Worm (Caenorhabditis elegans): ENCODE data around the gene glo-1.

DNA sequence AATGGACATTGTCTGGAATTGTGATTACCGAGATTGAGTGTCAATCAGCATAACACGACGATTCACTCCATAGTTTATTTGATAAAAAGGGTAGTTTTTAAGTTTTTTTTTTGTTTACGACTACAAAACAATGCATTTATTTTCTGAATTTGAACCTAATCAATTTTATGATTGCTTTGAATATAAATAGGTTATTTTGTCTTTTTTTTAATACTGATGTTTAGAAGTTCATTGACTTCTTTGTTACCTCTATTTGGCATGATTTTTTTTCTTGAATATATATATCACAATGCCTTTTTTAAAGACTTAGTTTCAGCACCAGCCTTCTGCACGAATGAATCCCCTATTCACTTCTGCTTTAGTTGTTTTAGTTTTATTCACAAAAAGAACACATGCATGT lies 12.5 kb downstream of the glo-1 start, which contains the start of gene R07B1.13:
- no peak for TF ChIP-seq R02D3.7 (tag; optimal IDR thresholded peaks at IDR 0.05)
- TF ChIP-seq aly-2 (tag; optimal IDR thresholded peaks at IDR 0.05) = no peak
- no peak for TF ChIP-seq ceh-16 (tag; optimal IDR thresholded peaks at IDR 0.05)
- no peak for TF ChIP-seq ama-1 (optimal IDR thresholded peaks at IDR 0.05)
- no peak for TF ChIP-seq unc-39 (tag; optimal IDR thresholded peaks at IDR 0.05)
- no peak for TF ChIP-seq ceh-82 (tag; optimal IDR thresholded peaks at IDR 0.05)
- TF ChIP-seq nhr-76 (tag; optimal IDR thresholded peaks at IDR 0.05) = no peak
- TF ChIP-seq snpc-4 (tag; optimal IDR thresholded peaks at IDR 0.05) = no peak
- TF ChIP-seq lsy-12 (tag; optimal IDR thresholded peaks at IDR 0.05) = no peak
- no peak for TF ChIP-seq ztf-11 (tag; optimal IDR thresholded peaks at IDR 0.05)
- no peak for TF ChIP-seq zag-1 (tag; optimal IDR thresholded peaks at IDR 0.05)

Measured in whole organism, L3 larva.